Worm (Caenorhabditis elegans) whole organism, L4/young adult: ENCODE data around the gene aaim-1.

Experiments used
- W03F9.2 ChIP-seq: fragments of 150-350 bp; optimal IDR thresholded peaks from 2 replicates; lab custom pipeline; 2014; ENCODE audit warnings: missing biosample characterization, missing genetic modification characterization
- dao-5 ChIP-seq: sonication (generic microtip); optimal IDR thresholded peaks from 2 replicates; lab custom pipeline; 2016; ENCODE audit warnings: missing genotype, missing genetic modification characterization, moderate library complexity, missing compliant biosample characterization
- him-1 ChIP-seq: sonication (generic microtip); optimal IDR thresholded peaks from 2 replicates; lab custom pipeline; 2016; ENCODE audit warnings: missing genotype, missing genetic modification reagents, missing genetic modification characterization, missing compliant biosample characterization

The aaim-1 gene

ce11 chrX:6572987-6573386 lies 10.8 kb upstream of the aaim-1 start:
- TF ChIP-seq dao-5 (no peak), W03F9.2 (tag; lab: Kevin White, UChicago) (no peak), him-1 (tag; lab: Kevin White, UChicago) (no peak)

ce11 chrX:6569624-6570023 lies 7.4 kb upstream of the aaim-1 start, which contains the start of gene dop-3:
TSS of gene dop-3 (minus strand) at chrX:6569724.
- no peak for TF ChIP-seq dao-5

- TF ChIP-seq dao-5, result no peak
- TF ChIP-seq him-1 (tag; lab: Kevin White, UChicago), result no peak
- TF ChIP-seq W03F9.2 (tag; lab: Kevin White, UChicago), result no peak
Measured at ce11 chrX:6560495-6560894, 1.7 kb downstream of the aaim-1 start.

- no peak for TF ChIP-seq dao-5
- no peak for TF ChIP-seq him-1 (tag; lab: Kevin White, UChicago)
Measured at ce11 chrX:6553634-6554033, 8.6 kb downstream of the aaim-1 start.

ce11 chrX:6552806-6553337 lies 9.4 kb downstream of the aaim-1 start, which contains the start of gene svh-2:
TSS of gene svh-2 (plus strand) at chrX:6553287.
- TF ChIP-seq W03F9.2 (tag; lab: Kevin White, UChicago), result no peak
- no peak for TF ChIP-seq dao-5
- TF ChIP-seq him-1 (tag; lab: Kevin White, UChicago), result no peak

- TF ChIP-seq dao-5, result no peak
- TF ChIP-seq W03F9.2 (tag; lab: Kevin White, UChicago), result no peak
- TF ChIP-seq him-1 (tag; lab: Kevin White, UChicago), result no peak
Measured at ce11 chrX:6551679-6552078, 10.5 kb downstream of the aaim-1 start.

ce11 chrX:6551073-6551652 lies 11.1 kb downstream of the aaim-1 start:
- TF ChIP-seq W03F9.2 (tag; lab: Kevin White, UChicago) (no peak), him-1 (tag; lab: Kevin White, UChicago) (no peak), dao-5 (no peak)

ce11 chrX:6543665-6544064 lies 18.6 kb downstream of the aaim-1 start:
- TF ChIP-seq him-1 (tag; lab: Kevin White, UChicago) (no peak), W03F9.2 (tag; lab: Kevin White, UChicago) (no peak), dao-5 (no peak)

ce11 chrX:6542692-6543091 lies 19.5 kb downstream of the aaim-1 start, which contains the start of gene T14E8.2:
TSS of gene T14E8.2 (plus strand) at chrX:6542992.
- TF ChIP-seq him-1 (tag; lab: Kevin White, UChicago) (no peak), dao-5 (no peak), W03F9.2 (tag; lab: Kevin White, UChicago) (no peak)

- TF ChIP-seq him-1 (tag; lab: Kevin White, UChicago) (no peak), W03F9.2 (tag; lab: Kevin White, UChicago) (no peak)
Measured at ce11 chrX:6538068-6538467, 24.2 kb downstream of the aaim-1 start.

ce11 chrX:6536701-6537279 lies 25.4 kb downstream of the aaim-1 start, which contains the start of gene ilys-5:
TSS of gene ilys-5 (minus strand) at chrX:6536840.
- no peak for TF ChIP-seq dao-5
- TF ChIP-seq W03F9.2 (tag; lab: Kevin White, UChicago), result no peak
- no peak for TF ChIP-seq him-1 (tag; lab: Kevin White, UChicago)

- TF ChIP-seq W03F9.2 (tag; lab: Kevin White, UChicago) (no peak), him-1 (tag; lab: Kevin White, UChicago) (no peak), dao-5 (no peak)
Measured at ce11 chrX:6533038-6533437, 29.2 kb downstream of the aaim-1 start.

- TF ChIP-seq him-1 (tag; lab: Kevin White, UChicago) (no peak), W03F9.2 (tag; lab: Kevin White, UChicago) (no peak), dao-5 (no peak)
Measured at ce11 chrX:6531896-6532295, 30.3 kb downstream of the aaim-1 start.

ce11 chrX:6530591-6530990 lies 31.6 kb downstream of the aaim-1 start:
- no peak for TF ChIP-seq him-1 (tag; lab: Kevin White, UChicago)
- no peak for TF ChIP-seq W03F9.2 (tag; lab: Kevin White, UChicago)

ce11 chrX:6530046-6530445 lies 32.2 kb downstream of the aaim-1 start, which contains the start of gene ceh-60:
TSS of gene ceh-60 (minus strand) at chrX:6530146.
- TF ChIP-seq dao-5 (no peak), him-1 (tag; lab: Kevin White, UChicago) (no peak), W03F9.2 (tag; lab: Kevin White, UChicago) (no peak)
